Worm (Caenorhabditis elegans) whole organism, dauer: Measurements from ENCODE around the gene srh-264.

ENCODE experiments used
- unc-62 ChIP-seq: sonication (generic microtip); optimal IDR thresholded peaks from 2 replicates; lab custom pipeline; 2017; ENCODE audit warnings: missing biosample characterization, missing genetic modification reagents, missing genetic modification characterization

Gene srh-264

DNA sequence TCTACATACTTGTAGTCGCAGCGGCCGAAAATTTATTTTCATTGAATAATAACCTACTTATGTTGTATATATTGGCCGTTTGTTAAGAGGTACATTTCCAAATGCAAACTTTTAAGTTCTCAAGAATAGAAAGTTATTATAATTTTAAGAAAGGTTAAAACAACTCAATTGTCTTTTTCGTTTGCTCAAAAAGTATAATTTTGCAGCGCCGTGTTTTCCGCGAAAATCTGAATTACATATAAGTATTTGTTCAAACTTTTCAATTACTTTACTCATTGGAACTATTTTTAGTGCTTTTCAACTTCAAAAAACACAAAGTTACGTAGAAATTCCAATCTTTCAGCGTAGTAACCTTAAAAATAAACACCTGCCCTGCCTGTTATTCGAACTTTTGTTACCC lies 31.5 kb downstream of the srh-264 start, which contains the start of gene srh-239:
srh-239 (plus strand) TSS at position 301 of the 400 bp plus-strand sequence.
- no peak for TF ChIP-seq unc-62

DNA sequence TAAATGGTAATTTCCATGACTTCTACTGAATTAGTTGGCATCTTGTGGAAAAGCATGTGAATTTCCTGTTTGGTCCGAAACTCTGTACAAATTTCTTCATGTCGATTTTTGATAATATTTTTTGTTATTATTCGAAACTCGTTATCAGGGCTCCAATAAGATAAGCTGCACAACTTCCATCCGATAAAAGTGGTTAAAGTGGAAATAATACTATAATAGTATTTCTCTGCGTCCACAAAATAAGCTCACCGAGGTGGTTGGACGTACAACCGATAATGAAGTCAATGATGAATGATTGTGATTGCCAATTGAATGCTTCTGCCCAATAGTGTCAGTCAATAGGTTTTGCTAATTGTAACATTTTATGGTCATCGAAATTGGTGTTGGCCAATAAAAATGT lies 34.5 kb downstream of the srh-264 start, which contains the start of gene T26H5.4:
T26H5.4 (minus strand) TSS at position 294 of the 400 bp plus-strand sequence.
- no peak for TF ChIP-seq unc-62

DNA sequence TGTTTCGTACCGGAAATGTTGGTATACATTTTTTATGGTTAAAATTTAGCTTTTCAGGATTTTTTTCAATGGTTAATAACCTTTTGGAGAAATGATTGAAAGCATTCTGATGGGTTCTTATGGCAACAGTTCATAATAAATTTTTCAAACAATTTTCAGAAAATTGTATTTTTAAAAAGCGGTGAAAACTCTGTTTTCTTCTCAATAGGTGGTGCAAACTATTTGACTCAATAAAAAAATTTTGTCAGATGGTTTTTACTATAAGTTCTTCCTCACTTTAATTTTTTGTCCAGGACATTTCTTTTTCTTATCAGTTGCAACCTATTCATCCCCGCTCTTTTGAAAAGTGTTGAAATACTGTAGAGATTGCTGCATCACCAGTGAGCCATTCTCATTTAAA lies 34.9 kb downstream of the srh-264 start, which contains the start of gene T26H5.14:
T26H5.14 (plus strand) TSS at position 301 of the 400 bp plus-strand sequence.
- no peak for TF ChIP-seq unc-62

ce11 chrV:15451421-15451820 lies 37.5 kb downstream of the srh-264 start, which contains the start of gene srw-33:
srw-33 (minus strand) TSS chrV:15451521.
- TF ChIP-seq unc-62: no peak

DNA sequence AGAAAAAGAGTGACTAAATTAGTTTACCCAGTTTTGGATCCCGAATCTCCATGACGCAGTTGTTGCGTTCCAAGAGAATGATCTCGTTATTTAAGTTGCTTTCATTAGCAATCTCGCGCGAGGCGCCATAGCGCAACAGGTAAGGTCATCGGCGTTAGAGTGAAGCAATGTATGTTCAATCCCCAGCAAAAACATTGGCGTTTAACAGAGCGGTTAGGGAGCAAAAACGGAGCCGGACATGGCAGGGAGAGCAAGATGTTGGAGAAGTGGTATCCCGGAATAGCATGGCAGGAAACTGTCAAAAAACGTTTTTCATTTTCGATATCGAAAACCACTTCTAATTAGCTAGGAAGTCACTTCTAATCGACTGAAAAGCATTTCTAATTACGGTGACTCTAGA lies 40.4 kb downstream of the srh-264 start:
- TF ChIP-seq unc-62: no peak

DNA sequence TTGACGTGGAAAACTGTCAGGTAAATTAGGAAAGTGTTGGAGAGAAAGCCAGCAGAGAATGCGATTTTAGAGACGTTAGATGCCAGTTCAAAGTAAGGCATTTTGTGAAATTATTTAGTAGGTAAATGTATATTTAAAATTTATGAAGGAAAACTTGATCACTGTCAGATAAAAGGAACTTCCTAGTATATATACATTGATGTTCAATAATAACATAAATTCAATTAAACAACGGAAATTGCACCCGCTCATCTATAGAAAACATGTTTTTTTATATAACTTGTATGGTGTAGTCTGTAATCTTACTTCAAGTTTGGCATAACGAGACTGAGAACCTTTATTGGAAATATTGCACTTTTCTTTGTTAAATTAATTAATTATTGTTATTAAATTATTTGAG lies 45.1 kb downstream of the srh-264 start, which contains the start of gene str-71:
str-71 (minus strand) TSS at position 101 of the 400 bp plus-strand sequence.
- no peak for TF ChIP-seq unc-62

ce11 chrV:15464402-15464801 lies 50.5 kb downstream of the srh-264 start, which contains the start of gene rocf-1:
rocf-1 (minus strand) TSS chrV:15464502.
- no peak for TF ChIP-seq unc-62
